Worm (Caenorhabditis elegans): Measurements from ENCODE around the gene ttr-28.
A peak's percentile ranks its signal among the peaks of the same experiment; 100 is the strongest.

The ttr-28 gene

ce11 chrV:12905074-12905473 is at the start of gene ttr-28:
Gene ttr-28, minus strand, starts transcription at chrV:12905174.
- TF ChIP-seq nhr-12 (tag; optimal IDR thresholded peaks at IDR 0.05) (no peak), alr-1 (tag; optimal IDR thresholded peaks at IDR 0.05; ENCODE audit: borderline replicate concordance) (no peak), lin-13 (GFP tag; optimal IDR thresholded peaks at IDR 0.05) (no peak), hlh-17 (GFP tag; optimal IDR thresholded peaks at IDR 0.05; ENCODE audit: borderline replicate concordance) (no peak), hlh-4 (tag; optimal IDR thresholded peaks at IDR 0.05) (no peak), hpl-2 (GFP tag; optimal IDR thresholded peaks at IDR 0.05) (no peak), snu-23 (GFP tag; optimal IDR thresholded peaks at IDR 0.05) (no peak), irx-1 (tag; optimal IDR thresholded peaks at IDR 0.05) (no peak), mep-1 (tag; optimal IDR thresholded peaks at IDR 0.05) (no peak), grh-1 (GFP tag; IDR thresholded peaks at IDR 0.05) (no peak), ceh-8 (GFP tag; optimal IDR thresholded peaks at IDR 0.05) (no peak), sup-37 (GFP tag; optimal IDR thresholded peaks at IDR 0.05) (no peak), pqm-1 (tag; optimal IDR thresholded peaks at IDR 0.05) (no peak), vab-15 (tag; optimal IDR thresholded peaks at IDR 0.05) (no peak), nhr-47 (tag; optimal IDR thresholded peaks at IDR 0.05) (no peak), nhr-77 (tag; optimal IDR thresholded peaks at IDR 0.05) (no peak), efl-1 (optimal IDR thresholded peaks at IDR 0.05) (no peak), efl-1 (GFP tag; optimal IDR thresholded peaks at IDR 0.05 in 1 of 2) (no peak), C34B4.2 (tag; optimal IDR thresholded peaks at IDR 0.05) (no peak), ceh-82 (tag; optimal IDR thresholded peaks at IDR 0.05) (no peak)

DNA sequence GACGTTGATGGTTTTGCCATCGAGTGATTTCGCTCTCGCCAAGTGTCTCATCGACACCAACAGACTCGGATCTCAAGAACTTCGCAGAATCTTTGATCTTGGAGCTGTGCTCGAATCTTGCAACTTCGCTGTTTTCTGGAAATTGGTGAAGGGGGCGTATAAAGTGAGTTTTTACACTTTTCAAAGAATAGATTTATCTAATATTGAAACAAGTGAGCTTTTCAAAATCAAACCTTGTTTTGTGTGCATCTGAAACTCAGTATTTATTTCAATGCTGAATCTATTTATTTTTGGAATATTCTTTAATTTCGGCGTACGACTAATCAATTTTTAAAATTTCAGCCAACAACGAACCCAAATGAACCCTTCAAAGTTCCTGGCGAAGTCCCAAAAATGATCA is 49.3 kb upstream of the ttr-28 start:
- TF ChIP-seq efl-1 (optimal IDR thresholded peaks at IDR 0.05) (no peak), efl-1 (GFP tag; optimal IDR thresholded peaks at IDR 0.05 in 1 of 2) (peak in 1 of 2 experiments; percentile 69), nhr-20 (tag; optimal IDR thresholded peaks at IDR 0.05) (no peak)

ce11 chrV:12953702-12954101 is 48.7 kb upstream of the ttr-28 start, which contains the start of gene eif-3.K:
Gene eif-3.K, plus strand, starts transcription at chrV:12954002.
- TF ChIP-seq C34B4.2 (tag; optimal IDR thresholded peaks at IDR 0.05) (no peak), jun-1 (tag; optimal IDR thresholded peaks at IDR 0.05) (no peak), nhr-237 (tag; optimal IDR thresholded peaks at IDR 0.05) (no peak), ets-5 (GFP tag; IDR thresholded peaks at IDR 0.05) (no peak), fkh-8 (tag; optimal IDR thresholded peaks at IDR 0.05) (no peak), nhr-11 (tag; optimal IDR thresholded peaks at IDR 0.05) (no peak), mdl-1 (tag; optimal IDR thresholded peaks at IDR 0.05) (no peak), pag-3 (tag; optimal IDR thresholded peaks at IDR 0.05; ENCODE audit: borderline replicate concordance, insufficient read depth) (no peak), ztf-11 (tag; optimal IDR thresholded peaks at IDR 0.05) (no peak), ceh-82 (tag; optimal IDR thresholded peaks at IDR 0.05) (no peak), fkh-10 (GFP tag; optimal IDR thresholded peaks at IDR 0.05) (no peak), mef-2 (tag; optimal IDR thresholded peaks at IDR 0.05) (no peak), nhr-19 (GFP tag; conservative IDR thresholded peaks at IDR 0.05) (no peak), unc-62 (GFP tag; optimal IDR thresholded peaks at IDR 0.05) (no peak)

ce11 chrV:12952287-12952686 is 47.3 kb upstream of the ttr-28 start, which contains the start of gene pqn-68:
Gene pqn-68, plus strand, starts transcription at chrV:12952636.
- TF ChIP-seq blmp-1 (tag; optimal IDR thresholded peaks at IDR 0.05) (peak; percentile 28), ceh-88 (GFP tag; IDR thresholded peaks at IDR 0.05) (no peak), unc-62 (GFP tag; optimal IDR thresholded peaks at IDR 0.05) (no peak), ceh-8 (GFP tag; optimal IDR thresholded peaks at IDR 0.05) (no peak), grh-1 (GFP tag; IDR thresholded peaks at IDR 0.05) (no peak), ets-5 (GFP tag; IDR thresholded peaks at IDR 0.05) (no peak), ztf-4 (tag; optimal IDR thresholded peaks at IDR 0.05) (no peak), lin-35 (GFP tag; optimal IDR thresholded peaks at IDR 0.05) (peak; percentile 33 to 48), dsc-1 (tag; optimal IDR thresholded peaks at IDR 0.05) (no peak), Y116A8C.19 (tag; optimal IDR thresholded peaks at IDR 0.05; ENCODE audit: borderline replicate concordance) (no peak), mef-2 (tag; optimal IDR thresholded peaks at IDR 0.05) (no peak), elt-2 (tag; optimal IDR thresholded peaks at IDR 0.05) (no peak), hlh-4 (tag; optimal IDR thresholded peaks at IDR 0.05) (no peak), nhr-11 (tag; optimal IDR thresholded peaks at IDR 0.05) (no peak), ces-1 (GFP tag; optimal IDR thresholded peaks at IDR 0.05) (no peak), mdl-1 (tag; optimal IDR thresholded peaks at IDR 0.05) (no peak), dpl-1 (GFP tag; optimal IDR thresholded peaks at IDR 0.05) (peak in 2 of 3 experiments; percentile 24 to 66), nhr-47 (tag; optimal IDR thresholded peaks at IDR 0.05) (peak; percentile 15), nhr-85 (tag) (no peak), efl-1 (optimal IDR thresholded peaks at IDR 0.05) (peak; percentile 30 to 41), efl-1 (GFP tag; optimal IDR thresholded peaks at IDR 0.05 in 1 of 2) (peak in 1 of 2 experiments; percentile 18), xbp-1 (tag; optimal IDR thresholded peaks at IDR 0.05) (peak; percentile 33), unc-130 (tag; optimal IDR thresholded peaks at IDR 0.05) (no peak), ztf-11 (tag; optimal IDR thresholded peaks at IDR 0.05) (no peak), tbx-2 (tag; optimal IDR thresholded peaks at IDR 0.05) (no peak), C16A3.4 (tag; optimal IDR thresholded peaks at IDR 0.05) (peak; percentile 2)
